Fruit fly (Drosophila melanogaster) whole organism, wandering third instar larva: ENCODE measurements around the gene CG14556.

Source experiments
- Abd-B ChIP-seq: fragments of >200 bp; optimal IDR thresholded peaks from 2 replicates; lab custom pipeline; 2017; ENCODE audit warnings: missing biosample characterization, missing genetic modification characterization
- CG32264 ChIP-seq: fragments of 200-800 bp; sonication (Bioruptor generic); optimal IDR thresholded peaks from 2 replicates; lab custom pipeline; 2016; ENCODE audit warnings: missing biosample characterization, missing genetic modification characterization
- CG9705 ChIP-seq: fragments of 200-800 bp; sonication (Bioruptor generic); optimal IDR thresholded peaks from 2 replicates; lab custom pipeline; 2018; ENCODE audit warnings: missing biosample characterization, mild to moderate bottlenecking, missing genetic modification characterization
- CrebA ChIP-seq: fragments of 200-800 bp; sonication (Bioruptor generic); optimal IDR thresholded peaks from 2 replicates; lab custom pipeline; 2016; ENCODE audit warnings: missing biosample characterization, mild to moderate bottlenecking, missing genetic modification characterization, borderline replicate concordance
- Dfd ChIP-seq: fragments of >200 bp; optimal IDR thresholded peaks from 2 replicates; lab custom pipeline; 2017; ENCODE audit warnings: missing biosample characterization, missing genetic modification characterization
- Dif ChIP-seq: fragments of 200-275, 200-300 bp; sonication (Bioruptor generic); optimal IDR thresholded peaks from 2 replicates; lab custom pipeline; 2018; ENCODE audit warnings: missing biosample characterization, missing genetic modification characterization; ENCODE audit not compliant: partially characterized antibody
- GATAd ChIP-seq: sonication (Bioruptor generic); optimal IDR thresholded peaks from 2 replicates; lab custom pipeline; 2016; ENCODE audit warnings: missing biosample characterization, missing genetic modification characterization
- HLH106 ChIP-seq: fragments of 200-800 bp; optimal IDR thresholded peaks from 3 replicates; lab custom pipeline; 2019; ENCODE audit warnings: missing biosample characterization, mild to moderate bottlenecking, missing genetic modification characterization, moderate library complexity
- Hnf4 ChIP-seq: fragments of 200-800 bp; sonication (Bioruptor generic); optimal IDR thresholded peaks from 2 replicates; lab custom pipeline; 2016; ENCODE audit warnings: missing biosample characterization, mild to moderate bottlenecking, missing genetic modification characterization
- Hr78 ChIP-seq: fragments of >200 bp; optimal IDR thresholded peaks from 2 replicates; lab custom pipeline; 2017; ENCODE audit warnings: missing biosample characterization, missing genetic modification characterization
- Hr83 ChIP-seq: fragments of 200-300 bp; sonication (Bioruptor generic); optimal IDR thresholded peaks from 2 replicates; lab custom pipeline; 2016; ENCODE audit warnings: missing biosample characterization, mild to moderate bottlenecking, missing genetic modification characterization, moderate library complexity; ENCODE audit not compliant: poor library complexity, severe bottlenecking
- Jra ChIP-seq: sonication (Bioruptor generic); optimal IDR thresholded peaks from 2 replicates; lab custom pipeline; 2016; ENCODE audit warnings: missing biosample characterization, missing genetic modification characterization
- Mio ChIP-seq: sonication (Bioruptor generic); optimal IDR thresholded peaks from 2 replicates; lab custom pipeline; 2016; ENCODE audit warnings: missing biosample characterization, missing genetic modification characterization
- Myc ChIP-seq: fragments of >200 bp; optimal IDR thresholded peaks from 2 replicates; lab custom pipeline; 2017
- N ChIP-seq: fragments of >200 bp; optimal IDR thresholded peaks from 2 replicates; lab custom pipeline; 2018; ENCODE audit warnings: missing biosample characterization, missing external identifiers, missing genetic modification characterization
- OdsH ChIP-seq: fragments of 200-800 bp; sonication (Bioruptor generic); optimal IDR thresholded peaks from 2 replicates; lab custom pipeline; 2016; ENCODE audit warnings: missing biosample characterization, mild to moderate bottlenecking, missing genetic modification characterization
- Rel ChIP-seq, 2 experiments: fragments of 200-800 bp; sonication (Bioruptor generic) in 1 of 2; optimal IDR thresholded peaks; 2 replicates in 1 of 2; 3 replicates in 1 of 2; lab custom pipeline; 2016 to 2019; ENCODE audit warnings: mild to moderate bottlenecking in 2 of 2, missing biosample characterization in 2 of 2, missing genetic modification characterization in 2 of 2, moderate library complexity in 1 of 2
- Sp1 ChIP-seq: fragments of 200-800 bp; sonication (Bioruptor generic); optimal IDR thresholded peaks from 3 replicates; lab custom pipeline; 2019; ENCODE audit warnings: missing biosample characterization, mild to moderate bottlenecking, missing genetic modification characterization, moderate library complexity
- Vsx2 ChIP-seq: fragments of 200-300, 225-300 bp; sonication (Bioruptor generic); optimal IDR thresholded peaks from 2 replicates; lab custom pipeline; 2018; ENCODE audit warnings: missing biosample characterization, missing genetic modification characterization; ENCODE audit not compliant: partially characterized antibody
- br ChIP-seq: fragments of 200-800 bp; sonication (Bioruptor generic); optimal IDR thresholded peaks from 2 replicates; lab custom pipeline; 2016; ENCODE audit warnings: missing biosample characterization, missing genetic modification characterization
- brk ChIP-seq: fragments of 200-800 bp; sonication (Bioruptor generic); optimal IDR thresholded peaks from 2 replicates; lab custom pipeline; 2016; ENCODE audit warnings: missing biosample characterization, mild to moderate bottlenecking, missing genetic modification characterization
- dl ChIP-seq, 2 experiments: fragments of 175-275, 200-275 bp in 1 of 2; fragments of 200-275 bp in 1 of 2; sonication (Bioruptor generic); optimal IDR thresholded peaks; lab custom pipeline; 2018; ENCODE audit warnings: mild to moderate bottlenecking in 2 of 2, missing biosample characterization in 2 of 2, missing genetic modification characterization in 2 of 2, moderate library complexity in 2 of 2; ENCODE audit not compliant: partially characterized antibody in 2 of 2, insufficient read depth in 1 of 2
- dmrt93B ChIP-seq: fragments of 200-800 bp; sonication (Bioruptor generic); optimal IDR thresholded peaks from 2 replicates; lab custom pipeline; 2018; ENCODE audit warnings: missing biosample characterization, mild to moderate bottlenecking, missing genetic modification characterization
- dsf ChIP-seq: sonication (Bioruptor generic); optimal IDR thresholded peaks from 2 replicates; lab custom pipeline; 2016; ENCODE audit warnings: missing biosample characterization, missing genetic modification characterization, borderline replicate concordance
- ey ChIP-seq: fragments of 200-800 bp; sonication (Bioruptor generic); optimal IDR thresholded peaks from 2 replicates; lab custom pipeline; 2016; ENCODE audit warnings: missing biosample characterization, missing genetic modification characterization
- foxo ChIP-seq, 2 experiments: fragments of 200-800 bp; sonication (Bioruptor generic); optimal IDR thresholded peaks; 2 replicates in 1 of 2; 3 replicates in 1 of 2; lab custom pipeline; 2016 to 2017; ENCODE audit warnings: missing biosample characterization in 2 of 2, missing genetic modification characterization in 2 of 2
- fru ChIP-seq: fragments of 200-800 bp; sonication (Bioruptor generic); optimal IDR thresholded peaks from 3 replicates; lab custom pipeline; 2016; ENCODE audit warnings: missing biosample characterization, mild to moderate bottlenecking, missing genetic modification characterization
- h ChIP-seq: fragments of 200-800 bp; sonication (Bioruptor generic); optimal IDR thresholded peaks from 3 replicates; lab custom pipeline; 2016; ENCODE audit warnings: missing biosample characterization, mild to moderate bottlenecking, missing genetic modification characterization
- jim ChIP-seq: fragments of 175-275, 200-325 bp; sonication (Bioruptor generic); optimal IDR thresholded peaks from 2 replicates; lab custom pipeline; 2016; ENCODE audit warnings: missing biosample characterization, mild to moderate bottlenecking, missing genetic modification characterization
- lola ChIP-seq: fragments of >200 bp; optimal IDR thresholded peaks from 2 replicates; lab custom pipeline; 2017; ENCODE audit warnings: missing biosample characterization, missing genetic modification characterization
- pan ChIP-seq: fragments of >200 bp; optimal IDR thresholded peaks from 2 replicates; lab custom pipeline; 2017
- psq ChIP-seq: fragments of 200-800 bp; sonication (Bioruptor generic); optimal IDR thresholded peaks from 3 replicates; lab custom pipeline; 2017; ENCODE audit warnings: missing biosample characterization, mild to moderate bottlenecking, missing genetic modification characterization, moderate library complexity
- rgr ChIP-seq: fragments of 200-800 bp; sonication (Bioruptor generic); optimal IDR thresholded peaks from 3 replicates; lab custom pipeline; 2016; ENCODE audit warnings: missing biosample characterization, mild to moderate bottlenecking, missing genetic modification characterization
- sage ChIP-seq: fragments of 200-800 bp; sonication (Bioruptor generic); optimal IDR thresholded peaks from 2 replicates; lab custom pipeline; 2016; ENCODE audit warnings: missing biosample characterization, mild to moderate bottlenecking, missing genetic modification characterization
- sv ChIP-seq: fragments of 200-800 bp; sonication (Bioruptor generic); optimal IDR thresholded peaks from 3 replicates; lab custom pipeline; 2016; ENCODE audit warnings: missing biosample characterization, missing genetic modification characterization
- tai ChIP-seq: sonication (Bioruptor generic); optimal IDR thresholded peaks from 2 replicates; lab custom pipeline; 2016; ENCODE audit warnings: missing biosample characterization, missing genetic modification characterization
- usp ChIP-seq: fragments of >200 bp; optimal IDR thresholded peaks from 2 replicates; lab custom pipeline; 2017; ENCODE audit warnings: missing biosample characterization, missing genetic modification characterization
- woc ChIP-seq: sonication (Bioruptor generic); optimal IDR thresholded peaks from 2 replicates; lab custom pipeline; 2016; ENCODE audit warnings: missing biosample characterization, mild to moderate bottlenecking, missing genetic modification characterization

CG14556 gene

DNA sequence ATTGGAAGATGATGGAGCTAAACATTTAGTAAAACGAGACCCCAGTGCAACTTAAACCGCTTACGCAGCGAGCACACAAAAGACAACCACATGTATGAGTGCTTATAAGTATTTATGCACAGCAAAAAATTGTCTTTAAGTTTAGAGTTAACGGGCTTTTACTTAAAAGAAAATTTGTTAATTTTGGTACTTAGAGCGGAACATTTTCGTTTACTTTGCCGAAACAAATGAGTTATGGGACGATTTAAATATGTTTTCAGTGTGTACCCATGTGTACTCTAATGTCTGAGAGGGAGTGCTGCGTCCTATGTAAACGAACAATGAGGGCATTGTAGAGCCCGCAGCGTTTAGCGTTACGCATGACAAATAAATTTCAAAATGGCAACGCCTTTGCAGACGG lies 4.7 kb upstream of the CG14556 start:
- TF ChIP-seq foxo (GFP tag; optimal IDR thresholded peaks at IDR 0.05; lab: Kevin White, UChicago), result peak in 1 of 2 experiments; percentile 44
- TF ChIP-seq N (GFP tag; lab: Kevin White, UChicago), result no peak
- no peak for TF ChIP-seq lola
- TF ChIP-seq rgr (GFP tag; lab: Kevin White, UChicago), result peak; percentile 57
- no peak for TF ChIP-seq sage (GFP tag; lab: Kevin White, UChicago)
- no peak for TF ChIP-seq woc (GFP tag; lab: Kevin White, UChicago)
- no peak for TF ChIP-seq Hr83 (GFP tag; lab: Kevin White, UChicago)
- no peak for TF ChIP-seq fru (GFP tag; lab: Kevin White, UChicago)
- peak; percentile 47 for TF ChIP-seq br (GFP tag; lab: Kevin White, UChicago)
- no peak for TF ChIP-seq tai (GFP tag; lab: Kevin White, UChicago)
- TF ChIP-seq Mio (GFP tag; lab: Kevin White, UChicago), result no peak
- no peak for TF ChIP-seq Rel (GFP tag; optimal IDR thresholded peaks at IDR 0.05; lab: Kevin White, UChicago)
- TF ChIP-seq Rel (tag; optimal IDR thresholded peaks at IDR 0.05; lab: Kevin White, UChicago), result no peak
- TF ChIP-seq Hnf4, result peak; percentile 18
- no peak for TF ChIP-seq Jra (GFP tag; lab: Kevin White, UChicago)
- TF ChIP-seq GATAd, result no peak
- no peak for TF ChIP-seq Dfd (GFP tag; lab: Kevin White, UChicago)
- TF ChIP-seq CG9705 (GFP tag; lab: Kevin White, UChicago), result no peak
- peak; percentile 8 for TF ChIP-seq OdsH (GFP tag; lab: Kevin White, UChicago)
- TF ChIP-seq usp, result no peak
- TF ChIP-seq sv (GFP tag; lab: Kevin White, UChicago), result peak; percentile 20
- TF ChIP-seq brk (GFP tag; lab: Kevin White, UChicago), result no peak
- peak; percentile 56 for TF ChIP-seq ey (GFP tag; lab: Kevin White, UChicago)
- TF ChIP-seq dsf, result no peak
- TF ChIP-seq psq (GFP tag; lab: Kevin White, UChicago), result peak; percentile 5
- no peak for TF ChIP-seq CG32264
- TF ChIP-seq dl (GFP tag; optimal IDR thresholded peaks at IDR 0.05; lab: Kevin White, UChicago; ENCODE audit: insufficient read depth in 1 of 2, partially characterized antibody in 2 of 2), result no peak
- TF ChIP-seq dmrt93B (GFP tag; lab: Kevin White, UChicago), result no peak
- no peak for TF ChIP-seq CrebA (GFP tag; lab: Kevin White, UChicago)
- no peak for TF ChIP-seq Vsx2 (GFP tag; lab: Kevin White, UChicago)
- no peak for TF ChIP-seq pan
- no peak for TF ChIP-seq Hr78
- no peak for TF ChIP-seq jim (GFP tag; lab: Kevin White, UChicago)
- no peak for TF ChIP-seq Dif (GFP tag; lab: Kevin White, UChicago)
- TF ChIP-seq Myc (lab: Kevin White, UChicago), result no peak
- no peak for TF ChIP-seq h (GFP tag; lab: Kevin White, UChicago)
- no peak for TF ChIP-seq Sp1
- no peak for TF ChIP-seq Abd-B
- TF ChIP-seq HLH106 (tag; lab: Kevin White, UChicago), result no peak

DNA sequence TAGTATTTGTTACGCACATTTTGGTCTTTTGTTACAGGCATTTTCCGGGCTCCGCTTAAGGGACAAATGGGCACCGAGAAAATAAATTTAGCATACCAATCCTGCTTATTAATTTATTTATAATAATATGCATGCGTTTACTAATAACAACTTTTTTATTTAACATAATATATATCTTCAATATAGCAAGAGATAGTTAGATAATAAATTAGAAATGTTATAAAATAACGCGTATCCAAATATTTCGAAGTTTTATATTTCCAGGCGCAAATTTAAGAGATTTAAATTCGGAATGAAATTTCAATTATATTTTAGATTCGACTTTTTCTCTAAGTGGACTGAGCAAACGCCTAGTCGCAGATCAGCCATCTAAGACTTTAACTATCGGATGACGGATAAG lies 3.6 kb upstream of the CG14556 start:
- TF ChIP-seq woc (GFP tag; lab: Kevin White, UChicago), result no peak
- no peak for TF ChIP-seq Hr83 (GFP tag; lab: Kevin White, UChicago)
- no peak for TF ChIP-seq foxo (GFP tag; optimal IDR thresholded peaks at IDR 0.05; lab: Kevin White, UChicago)
- no peak for TF ChIP-seq br (GFP tag; lab: Kevin White, UChicago)
- TF ChIP-seq sage (GFP tag; lab: Kevin White, UChicago), result no peak
- no peak for TF ChIP-seq Vsx2 (GFP tag; lab: Kevin White, UChicago)
- no peak for TF ChIP-seq CG9705 (GFP tag; lab: Kevin White, UChicago)
- TF ChIP-seq tai (GFP tag; lab: Kevin White, UChicago), result no peak
- TF ChIP-seq Hnf4, result no peak
- TF ChIP-seq ey (GFP tag; lab: Kevin White, UChicago), result no peak
- no peak for TF ChIP-seq lola
